Worm (Caenorhabditis elegans) whole organism, late embryonic: ENCODE data around the gene parn-1.

Source experiments
- C08G9.2 ChIP-seq: sonication (generic microtip); optimal IDR thresholded peaks from 2 replicates; lab custom pipeline; 2016; ENCODE audit warnings: mild to moderate bottlenecking, missing genetic modification characterization, moderate library complexity, missing compliant biosample characterization
- K02D7.2 ChIP-seq: sonication (generic microtip); optimal IDR thresholded peaks from 2 replicates; lab custom pipeline; 2017; ENCODE audit warnings: mild to moderate bottlenecking, missing genetic modification characterization, missing compliant biosample characterization
- K09A11.1 ChIP-seq: sonication (generic microtip); optimal IDR thresholded peaks from 2 replicates; lab custom pipeline; 2017; ENCODE audit warnings: antibody characterized with exemption, mild to moderate bottlenecking, missing genetic modification characterization, missing compliant biosample characterization; ENCODE audit not compliant: insufficient read depth
- Y22D7AL.16 ChIP-seq: sonication (generic microtip); optimal IDR thresholded peaks from 2 replicates; lab custom pipeline; 2016; ENCODE audit warnings: missing genetic modification characterization, missing compliant biosample characterization
- ahr-1 ChIP-seq: sonication (generic microtip); optimal IDR thresholded peaks from 2 replicates; lab custom pipeline; 2016; ENCODE audit warnings: missing genetic modification characterization, missing compliant biosample characterization
- ceh-2 ChIP-seq: sonication (generic microtip); optimal IDR thresholded peaks from 2 replicates; lab custom pipeline; 2016; ENCODE audit warnings: missing genotype, missing genetic modification characterization, missing compliant biosample characterization
- ceh-22 ChIP-seq: sonication (generic microtip); optimal IDR thresholded peaks from 2 replicates; lab custom pipeline; 2017; ENCODE audit warnings: missing biosample characterization, missing genetic modification characterization
- ceh-31 ChIP-seq: sonication (generic microtip); optimal IDR thresholded peaks from 2 replicates; lab custom pipeline; 2016; ENCODE audit warnings: missing genetic modification characterization, missing compliant biosample characterization
- ceh-34 ChIP-seq: sonication (generic microtip); optimal IDR thresholded peaks from 2 replicates; lab custom pipeline; 2016; ENCODE audit warnings: mild to moderate bottlenecking, missing genetic modification characterization, missing compliant biosample characterization
- ceh-45 ChIP-seq: fragments of 200-800 bp; sonication (Bioruptor generic); IDR thresholded peaks from 2 replicates; pipeline ENCODE4 v1.3.6; 2022; ENCODE audit warnings: missing genetic modification reagents, missing genetic modification characterization, missing compliant biosample characterization
- ceh-9 ChIP-seq: sonication (generic microtip); optimal IDR thresholded peaks from 2 replicates; lab custom pipeline; 2016; ENCODE audit warnings: mild to moderate bottlenecking, missing genetic modification characterization, inconsistent platforms, missing compliant biosample characterization
- dmd-4 ChIP-seq: sonication (generic microtip); optimal IDR thresholded peaks from 2 replicates; lab custom pipeline; 2016; ENCODE audit warnings: borderline replicate concordance, missing genetic modification characterization, missing compliant biosample characterization
- elt-2 ChIP-seq: sonication (generic microtip); optimal IDR thresholded peaks from 2 replicates; lab custom pipeline; 2016; ENCODE audit warnings: missing genetic modification reagents, missing genetic modification characterization, missing compliant biosample characterization
- ets-4 ChIP-seq: sonication (generic microtip); optimal IDR thresholded peaks from 2 replicates; lab custom pipeline; 2016; ENCODE audit warnings: missing genetic modification characterization, missing compliant biosample characterization
- eyg-1 ChIP-seq: sonication (generic microtip); optimal IDR thresholded peaks from 2 replicates; lab custom pipeline; 2016; ENCODE audit warnings: missing genotype, missing genetic modification characterization, missing compliant biosample characterization
- fax-1 ChIP-seq: sonication (generic microtip); optimal IDR thresholded peaks from 2 replicates; lab custom pipeline; 2016; ENCODE audit warnings: missing genotype, missing genetic modification characterization, missing compliant biosample characterization
- fkh-10 ChIP-seq: fragments of 150-350 bp; optimal IDR thresholded peaks from 2 replicates; lab custom pipeline; 2014; ENCODE audit warnings: missing biosample characterization, missing genetic modification reagents, missing genetic modification characterization
- hlh-30 ChIP-seq: sonication (generic microtip); optimal IDR thresholded peaks from 2 replicates; lab custom pipeline; 2017; ENCODE audit warnings: antibody characterized with exemption, missing genetic modification characterization, missing compliant biosample characterization; ENCODE audit not compliant: insufficient read depth
- hlh-6 ChIP-seq: sonication (generic microtip); optimal IDR thresholded peaks from 2 replicates; lab custom pipeline; 2016; ENCODE audit warnings: missing genotype, missing genetic modification characterization, missing compliant biosample characterization
- lin-11 ChIP-seq: fragments of 200-800 bp; sonication (Bioruptor generic); optimal IDR thresholded peaks from 2 replicates; lab custom pipeline; 2018; ENCODE audit warnings: mild to moderate bottlenecking, missing genetic modification characterization, missing compliant biosample characterization
- mec-3 ChIP-seq: sonication (generic microtip); optimal IDR thresholded peaks from 2 replicates; lab custom pipeline; 2016; ENCODE audit warnings: borderline replicate concordance, missing genetic modification characterization, missing compliant biosample characterization
- nfya-1 ChIP-seq: sonication (generic microtip); optimal IDR thresholded peaks from 2 replicates; lab custom pipeline; 2017; ENCODE audit warnings: missing genetic modification characterization, mild to moderate bottlenecking, missing compliant biosample characterization, antibody characterized with exemption, moderate library complexity
- nhr-11 ChIP-seq: fragments of 150-350 bp; optimal IDR thresholded peaks from 2 replicates; lab custom pipeline; 2014; ENCODE audit warnings: missing biosample characterization, missing genetic modification characterization
- nhr-232 ChIP-seq: sonication (generic microtip); optimal IDR thresholded peaks from 2 replicates; lab custom pipeline; 2016; ENCODE audit warnings: missing genetic modification characterization, missing compliant biosample characterization
- npax-4 ChIP-seq: sonication (generic microtip); optimal IDR thresholded peaks from 2 replicates; lab custom pipeline; 2016; ENCODE audit warnings: missing genetic modification characterization, missing compliant biosample characterization
- pag-3 ChIP-seq: sonication (generic microtip); optimal IDR thresholded peaks from 2 replicates; lab custom pipeline; 2016; ENCODE audit warnings: missing compliant biosample characterization, missing genetic modification characterization, borderline replicate concordance
- pros-1 ChIP-seq: fragments of 150-350 bp; optimal IDR thresholded peaks from 2 replicates; lab custom pipeline; 2014; ENCODE audit warnings: missing biosample characterization, missing genetic modification reagents, missing genetic modification characterization
- rnt-1 ChIP-seq: sonication (generic microtip); optimal IDR thresholded peaks from 2 replicates; lab custom pipeline; 2016; ENCODE audit warnings: missing genetic modification characterization, missing compliant biosample characterization
- sdc-2 ChIP-seq: sonication (generic microtip); optimal IDR thresholded peaks from 2 replicates; lab custom pipeline; 2016; ENCODE audit warnings: missing genotype, missing genetic modification characterization, missing compliant biosample characterization
- sox-2 ChIP-seq: fragments of 200-800 bp; sonication (Bioruptor generic); IDR thresholded peaks from 2 replicates; pipeline ENCODE4 v1.3.6; 2022; ENCODE audit warnings: missing genetic modification reagents, missing genetic modification characterization, missing compliant biosample characterization
- syd-9 ChIP-seq: sonication (generic microtip); optimal IDR thresholded peaks from 2 replicates; lab custom pipeline; 2016; ENCODE audit warnings: mild to moderate bottlenecking, missing genetic modification characterization, moderate library complexity, missing compliant biosample characterization
- tbx-2 ChIP-seq: sonication (generic microtip); optimal IDR thresholded peaks from 2 replicates; lab custom pipeline; 2016; ENCODE audit warnings: missing genetic modification characterization, missing compliant biosample characterization
- tbx-7 ChIP-seq: sonication (generic microtip); optimal IDR thresholded peaks from 2 replicates; lab custom pipeline; 2016; ENCODE audit warnings: missing genotype, missing genetic modification characterization, missing compliant biosample characterization
- ttx-3 ChIP-seq: sonication (generic microtip); optimal IDR thresholded peaks from 2 replicates; lab custom pipeline; 2016; ENCODE audit warnings: missing genetic modification reagents, missing genetic modification characterization, missing compliant biosample characterization
- unc-42 ChIP-seq: sonication (generic microtip); optimal IDR thresholded peaks from 2 replicates; lab custom pipeline; 2016; ENCODE audit warnings: missing genotype, missing genetic modification characterization, missing compliant biosample characterization
- ztf-16 ChIP-seq: sonication (generic microtip); optimal IDR thresholded peaks from 2 replicates; lab custom pipeline; 2017; ENCODE audit warnings: missing genetic modification characterization, missing compliant biosample characterization

Gene parn-1

ce11 chrV:12649636-12650035 is 45.4 kb downstream of the parn-1 start, which contains the start of gene lin-25:
lin-25 (plus strand) TSS chrV:12649925.
- peak; percentile 67 for TF ChIP-seq ceh-31 (tag; lab: Kevin White, UChicago)
- peak; percentile 41 for TF ChIP-seq ets-4
- peak; percentile 6 for TF ChIP-seq nfya-1 (tag; lab: Kevin White, UChicago)
- TF ChIP-seq C08G9.2 (tag; lab: Kevin White, UChicago): no peak
- TF ChIP-seq rnt-1 (tag; lab: Kevin White, UChicago): no peak
- no peak for TF ChIP-seq ahr-1 (tag; lab: Kevin White, UChicago)
- TF ChIP-seq nhr-11 (tag; lab: Kevin White, UChicago): no peak
- TF ChIP-seq ceh-2 (tag; lab: Kevin White, UChicago): peak; percentile 57
- TF ChIP-seq hlh-30 (tag; lab: Kevin White, UChicago): no peak
- TF ChIP-seq K02D7.2 (tag; lab: Kevin White, UChicago): no peak
- TF ChIP-seq Y22D7AL.16 (tag; lab: Kevin White, UChicago): no peak
- TF ChIP-seq ttx-3 (tag; lab: Kevin White, UChicago): no peak
- peak; percentile 43 for TF ChIP-seq tbx-2 (tag; lab: Kevin White, UChicago)
- TF ChIP-seq eyg-1 (tag; lab: Kevin White, UChicago): no peak
- peak; percentile 50 for TF ChIP-seq unc-42

DNA sequence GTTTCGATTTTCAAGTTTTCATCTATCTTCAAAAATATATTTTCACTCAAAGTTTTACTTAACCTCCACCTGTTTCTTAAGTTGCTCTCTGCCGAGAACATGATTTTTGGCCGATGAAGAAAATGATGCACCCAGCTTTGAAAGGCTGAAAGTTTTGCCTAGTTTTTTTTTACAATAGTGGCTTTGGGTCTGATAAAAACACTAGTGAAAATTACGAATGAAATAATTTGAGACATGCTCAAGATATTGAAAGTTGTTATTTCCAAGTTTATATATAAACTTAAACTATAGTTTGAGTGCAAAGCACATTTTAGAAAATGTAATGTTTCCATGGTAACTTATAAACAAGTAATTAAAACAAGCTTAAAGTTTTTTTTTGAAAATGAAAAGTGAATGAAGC is 45.8 kb downstream of the parn-1 start, which contains the start of gene gpa-9:
TSS of gene gpa-9 (minus strand) at position 101 of the 400 bp plus-strand sequence.
- no peak for TF ChIP-seq dmd-4 (tag; lab: Kevin White, UChicago)
- TF ChIP-seq npax-4 (tag; lab: Kevin White, UChicago): no peak
- no peak for TF ChIP-seq sox-2 (GFP tag; lab: Robert Waterston, UW)
- TF ChIP-seq ceh-31 (tag; lab: Kevin White, UChicago): no peak
- TF ChIP-seq pros-1 (tag; lab: Kevin White, UChicago): no peak
- no peak for TF ChIP-seq K09A11.1
- TF ChIP-seq tbx-7: no peak
- no peak for TF ChIP-seq hlh-6 (tag; lab: Kevin White, UChicago)
- no peak for TF ChIP-seq ceh-45
- TF ChIP-seq Y22D7AL.16 (tag; lab: Kevin White, UChicago): no peak
- TF ChIP-seq sdc-2 (tag; lab: Kevin White, UChicago): no peak
- TF ChIP-seq ceh-22 (tag; lab: Kevin White, UChicago): no peak
- TF ChIP-seq mec-3: no peak

DNA sequence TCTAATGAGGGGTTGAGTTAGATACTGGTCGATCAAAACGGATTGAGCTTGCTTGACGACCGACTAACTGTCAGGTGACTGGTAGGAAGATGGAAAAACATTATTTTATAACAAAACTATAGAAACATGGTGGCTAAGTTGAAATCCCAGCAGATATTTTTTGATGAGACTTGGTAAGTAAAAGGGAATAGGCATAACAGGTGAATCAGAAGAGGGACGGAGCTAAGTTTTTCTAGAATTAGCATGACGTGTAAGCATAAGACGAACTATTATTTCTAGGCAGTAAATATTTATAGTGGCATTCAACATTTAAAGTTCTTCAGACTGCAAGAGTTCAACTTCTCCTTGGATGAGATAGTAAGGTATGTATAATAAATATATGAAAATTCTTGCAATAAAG is 50.6 kb downstream of the parn-1 start, which contains the start of gene F56H9.8:
TSS of gene F56H9.8 (plus strand) at position 301 of the 400 bp plus-strand sequence.
- TF ChIP-seq ceh-45 (no peak), pag-3 (tag; lab: Kevin White, UChicago) (no peak), mec-3 (no peak), ztf-16 (tag; lab: Kevin White, UChicago) (no peak), ttx-3 (tag; lab: Kevin White, UChicago) (no peak), pros-1 (tag; lab: Kevin White, UChicago) (no peak), lin-11 (no peak), nhr-11 (tag; lab: Kevin White, UChicago) (no peak), ceh-34 (tag; lab: Kevin White, UChicago) (no peak), nhr-232 (tag; lab: Kevin White, UChicago) (no peak), fax-1 (no peak), syd-9 (tag; lab: Kevin White, UChicago) (no peak), fkh-10 (GFP tag; lab: Kevin White, UChicago) (no peak), elt-2 (no peak), eyg-1 (tag; lab: Kevin White, UChicago) (no peak), ceh-31 (tag; lab: Kevin White, UChicago) (no peak), ceh-9 (no peak), ets-4 (no peak)
- TF ChIP-seq, all 69 proteins: peak for 0
